Worm (Caenorhabditis elegans) whole organism, young adult: ENCODE measurements around the gene ZK154.6.

ENCODE experiments used
- B0035.1 ChIP-seq: sonication (generic microtip); optimal IDR thresholded peaks from 2 replicates; lab custom pipeline; 2016; ENCODE audit warnings: missing genetic modification characterization, mild to moderate bottlenecking, missing compliant biosample characterization, missing genotype, missing genetic modification reagents
- B0261.1 ChIP-seq: sonication (generic microtip); optimal IDR thresholded peaks from 2 replicates; lab custom pipeline; 2016; ENCODE audit warnings: mild to moderate bottlenecking, missing genetic modification characterization, moderate library complexity, missing compliant biosample characterization
- C06A6.2 ChIP-seq: fragments of 200-800 bp; sonication (Bioruptor generic); conservative IDR thresholded peaks from 2 replicates; pipeline ENCODE4 v1.3.6; 2022; ENCODE audit warnings: missing genetic modification characterization, missing compliant biosample characterization
- F39B2.1 ChIP-seq: fragments of 200-800 bp; sonication (Bioruptor generic); IDR thresholded peaks from 2 replicates; pipeline ENCODE4 v1.3.6; 2022; ENCODE audit warnings: missing genetic modification reagents, missing genetic modification characterization, missing compliant biosample characterization
- F49E8.2 ChIP-seq: sonication (generic microtip); optimal IDR thresholded peaks from 3 replicates; lab custom pipeline; 2017; ENCODE audit warnings: missing genetic modification characterization, mild to moderate bottlenecking, missing compliant biosample characterization, antibody characterized with exemption, moderate library complexity; ENCODE audit not compliant: insufficient read depth
- F52B5.7 ChIP-seq: sonication (generic microtip); optimal IDR thresholded peaks from 2 replicates; lab custom pipeline; 2016; ENCODE audit warnings: mild to moderate bottlenecking, missing genetic modification characterization, missing compliant biosample characterization
- F55B11.4 ChIP-seq: sonication (generic microtip); optimal IDR thresholded peaks from 2 replicates; lab custom pipeline; 2016; ENCODE audit warnings: missing compliant biosample characterization, missing genetic modification characterization, borderline replicate concordance; ENCODE audit not compliant: insufficient read depth
- F57A8.1 ChIP-seq: fragments of 200-800 bp; sonication (Bioruptor generic); optimal IDR thresholded peaks from 2 replicates; lab custom pipeline; 2018; ENCODE audit warnings: mild to moderate bottlenecking, missing genetic modification characterization, moderate library complexity, missing compliant biosample characterization
- F57C9.4 ChIP-seq: sonication (generic microtip); optimal IDR thresholded peaks from 2 replicates; lab custom pipeline; 2017; ENCODE audit warnings: mild to moderate bottlenecking, missing genetic modification characterization, missing compliant biosample characterization
- K11D2.4 ChIP-seq: fragments of 200-800 bp; sonication (Bioruptor generic); IDR thresholded peaks from 2 replicates; pipeline ENCODE4 v1.3.6; 2022; ENCODE audit warnings: missing genetic modification reagents, missing genetic modification characterization, missing compliant biosample characterization
- T26A5.8 ChIP-seq: sonication (generic microtip); optimal IDR thresholded peaks from 2 replicates; lab custom pipeline; 2016; ENCODE audit warnings: missing genetic modification characterization, missing compliant biosample characterization
- Y53G8AR.9 ChIP-seq: fragments of 200-800 bp; sonication (Bioruptor generic); conservative IDR thresholded peaks from 2 replicates; pipeline ENCODE4 v1.3.6; 2022; ENCODE audit warnings: missing genetic modification reagents, missing genetic modification characterization, missing compliant biosample characterization
- Y56A3A.18 ChIP-seq: fragments of 200-800 bp; sonication (Bioruptor generic); IDR thresholded peaks from 2 replicates; pipeline ENCODE4 v1.3.6; 2022; ENCODE audit warnings: missing genetic modification reagents, missing genetic modification characterization, missing compliant biosample characterization
- Y95B8A.8 ChIP-seq: fragments of 200-800 bp; sonication (Bioruptor generic); IDR thresholded peaks from 2 replicates; pipeline ENCODE4 v1.3.6; 2022; ENCODE audit warnings: missing genetic modification reagents, missing genetic modification characterization, missing compliant biosample characterization
- aptf-2 ChIP-seq: fragments of 200-800 bp; sonication (Bioruptor generic); conservative IDR thresholded peaks from 2 replicates; pipeline ENCODE4 v1.3.6; 2022; ENCODE audit warnings: missing genetic modification reagents, missing genetic modification characterization, missing compliant biosample characterization
- athp-1 ChIP-seq: sonication (generic microtip); optimal IDR thresholded peaks from 2 replicates; lab custom pipeline; 2017; ENCODE audit warnings: mild to moderate bottlenecking, missing genetic modification characterization, missing compliant biosample characterization
- bed-1 ChIP-seq: fragments of 200-800 bp; sonication (Bioruptor generic); IDR thresholded peaks from 2 replicates; pipeline ENCODE4 v1.3.6; 2022; ENCODE audit warnings: missing genetic modification reagents, missing genetic modification characterization, missing compliant biosample characterization
- bed-2 ChIP-seq: fragments of 200-800 bp; sonication (Bioruptor generic); IDR thresholded peaks from 2 replicates; pipeline ENCODE4 v1.3.6; 2022; ENCODE audit warnings: missing genetic modification reagents, missing genetic modification characterization, missing compliant biosample characterization
- cebp-1 ChIP-seq, 2 experiments: fragments of 200-800 bp in 1 of 2; sonication (Bioruptor generic) in 1 of 2; sonication (generic microtip) in 1 of 2; IDR thresholded peaks in 1 of 2; optimal IDR thresholded peaks in 1 of 2; 2 replicates each; pipeline versions ENCODE4 v1.3.6 to Lab custom; 2017 to 2022; ENCODE audit warnings: missing compliant biosample characterization in 2 of 2, missing genetic modification characterization in 2 of 2, mild to moderate bottlenecking in 1 of 2, missing genetic modification reagents in 1 of 2, moderate library complexity in 1 of 2
- ceh-27 ChIP-seq: fragments of 200-800 bp; sonication (Bioruptor generic); optimal IDR thresholded peaks from 2 replicates; lab custom pipeline; 2018; ENCODE audit warnings: mild to moderate bottlenecking, missing genetic modification characterization, moderate library complexity, missing compliant biosample characterization
- ceh-40 ChIP-seq: fragments of 200-800 bp; sonication (Bioruptor generic); IDR thresholded peaks from 2 replicates; pipeline ENCODE4 v1.3.6; 2022; ENCODE audit warnings: missing genetic modification characterization, missing compliant biosample characterization
- ceh-91 ChIP-seq: fragments of 200-800 bp; sonication (Bioruptor generic); IDR thresholded peaks from 2 replicates; pipeline ENCODE4 v1.3.6; 2022; ENCODE audit warnings: missing genetic modification reagents, missing genetic modification characterization, missing compliant biosample characterization
- die-1 ChIP-seq: sonication (generic microtip); optimal IDR thresholded peaks from 2 replicates; lab custom pipeline; 2016; ENCODE audit warnings: missing genotype, mild to moderate bottlenecking, missing genetic modification characterization, missing compliant biosample characterization
- egrh-3 ChIP-seq: fragments of 200-800 bp; sonication (Bioruptor generic); IDR thresholded peaks from 2 replicates; pipeline ENCODE4 v1.3.6; 2022; ENCODE audit warnings: missing genetic modification reagents, missing genetic modification characterization, missing compliant biosample characterization
- ekl-4 ChIP-seq: fragments of 200-800 bp; sonication (Bioruptor generic); IDR thresholded peaks from 2 replicates; pipeline ENCODE4 v1.3.6; 2022; ENCODE audit warnings: missing genetic modification reagents, missing genetic modification characterization, missing compliant biosample characterization
- him-1 ChIP-seq: sonication (generic microtip); optimal IDR thresholded peaks from 2 replicates; lab custom pipeline; 2016; ENCODE audit warnings: missing genotype, missing genetic modification reagents, missing genetic modification characterization, missing compliant biosample characterization
- hmg-1.2 ChIP-seq: fragments of 200-800 bp; sonication (Bioruptor generic); IDR thresholded peaks from 2 replicates; pipeline ENCODE4 v1.3.6; 2022; ENCODE audit warnings: missing genetic modification reagents, missing genetic modification characterization, missing compliant biosample characterization
- hmg-20 ChIP-seq: fragments of 200-800 bp; sonication (Bioruptor generic); IDR thresholded peaks from 2 replicates; pipeline ENCODE4 v1.3.6; 2022; ENCODE audit warnings: missing genetic modification reagents, missing genetic modification characterization, missing compliant biosample characterization
- lin-26 ChIP-seq: fragments of 200-800 bp; sonication (Bioruptor generic); IDR thresholded peaks from 2 replicates; pipeline ENCODE4 v1.3.6; 2022; ENCODE audit warnings: missing genetic modification reagents, missing genetic modification characterization, missing compliant biosample characterization
- lin-54 ChIP-seq: fragments of 200-800 bp; sonication (Bioruptor generic); optimal IDR thresholded peaks from 2 replicates; lab custom pipeline; 2018; ENCODE audit warnings: mild to moderate bottlenecking, missing genetic modification characterization, missing compliant biosample characterization
- madf-10 ChIP-seq: sonication (generic microtip); optimal IDR thresholded peaks from 2 replicates; lab custom pipeline; 2016; ENCODE audit warnings: mild to moderate bottlenecking, missing genetic modification characterization, missing compliant biosample characterization
- madf-6 ChIP-seq: fragments of 200-800 bp; sonication (Bioruptor generic); IDR thresholded peaks from 2 replicates; pipeline ENCODE4 v1.3.6; 2022; ENCODE audit warnings: missing genetic modification reagents, missing genetic modification characterization, missing compliant biosample characterization
- mes-4 ChIP-seq: sonication (generic microtip); optimal IDR thresholded peaks from 2 replicates; lab custom pipeline; 2016; ENCODE audit warnings: missing genotype, missing genetic modification characterization, missing compliant biosample characterization
- nhr-179 ChIP-seq: sonication (generic microtip); optimal IDR thresholded peaks from 2 replicates; lab custom pipeline; 2016; ENCODE audit warnings: mild to moderate bottlenecking, missing genetic modification characterization, missing compliant biosample characterization
- nhr-80 ChIP-seq: sonication (generic microtip); optimal IDR thresholded peaks from 2 replicates; lab custom pipeline; 2016; ENCODE audit warnings: missing genetic modification characterization, missing compliant biosample characterization
- pha-4 ChIP-seq: fragments of 150-350 bp; sonication (generic microtip); optimal IDR thresholded peaks from 2 replicates; lab custom pipeline; 2014; ENCODE audit warnings: missing biosample characterization, missing genetic modification reagents, missing genetic modification characterization
- rcor-1 ChIP-seq: fragments of 200-800 bp; sonication (Bioruptor generic); IDR thresholded peaks from 2 replicates; pipeline ENCODE4 v1.3.6; 2022; ENCODE audit warnings: missing genetic modification reagents, missing genetic modification characterization, missing compliant biosample characterization
- rec-8 ChIP-seq, 2 experiments: sonication (generic microtip); optimal IDR thresholded peaks; 2 replicates each; lab custom pipeline; 2016; ENCODE audit warnings: mild to moderate bottlenecking in 2 of 2, missing genetic modification characterization in 2 of 2, missing genetic modification reagents in 2 of 2, missing genotype in 2 of 2, missing biosample characterization in 1 of 2, missing compliant biosample characterization in 1 of 2, moderate library complexity in 1 of 2
- repo-1 ChIP-seq: sonication (generic microtip); optimal IDR thresholded peaks from 2 replicates; lab custom pipeline; 2017; ENCODE audit warnings: mild to moderate bottlenecking, missing genetic modification characterization, missing compliant biosample characterization
- sdz-38 ChIP-seq: sonication (generic microtip); optimal IDR thresholded peaks from 2 replicates; lab custom pipeline; 2016; ENCODE audit warnings: missing genotype, missing genetic modification characterization, missing compliant biosample characterization
- snpc-3.4 ChIP-seq: sonication (generic microtip); optimal IDR thresholded peaks from 2 replicates; lab custom pipeline; 2017; ENCODE audit warnings: missing genetic modification characterization, mild to moderate bottlenecking, missing compliant biosample characterization, antibody characterized with exemption, moderate library complexity, missing genotype, missing genetic modification reagents
- tbp1 ChIP-seq: fragments of 200-800 bp; sonication (Bioruptor generic); optimal IDR thresholded peaks from 2 replicates; lab custom pipeline; 2018; ENCODE audit warnings: mild to moderate bottlenecking, missing genetic modification characterization, missing compliant biosample characterization
- unc-130 ChIP-seq: sonication (generic microtip); optimal IDR thresholded peaks from 2 replicates; lab custom pipeline; 2016; ENCODE audit warnings: missing genetic modification reagents, missing genetic modification characterization, missing compliant biosample characterization
- zim-3 ChIP-seq: sonication (generic microtip); optimal IDR thresholded peaks from 2 replicates; lab custom pipeline; 2017; ENCODE audit warnings: mild to moderate bottlenecking, missing genetic modification characterization, moderate library complexity, missing compliant biosample characterization
- ztf-18 ChIP-seq: sonication (generic microtip); optimal IDR thresholded peaks from 2 replicates; lab custom pipeline; 2016; ENCODE audit warnings: missing genotype, mild to moderate bottlenecking, missing genetic modification characterization, missing compliant biosample characterization
- ztf-25 ChIP-seq: fragments of 200-800 bp; sonication (Bioruptor generic); IDR thresholded peaks from 2 replicates; pipeline ENCODE4 v1.3.6; 2022; ENCODE audit warnings: missing genetic modification reagents, missing genetic modification characterization, missing compliant biosample characterization
- ztf-28 ChIP-seq: fragments of 200-800 bp; sonication (Bioruptor generic); IDR thresholded peaks from 2 replicates; pipeline ENCODE4 v1.3.6; 2022; ENCODE audit warnings: missing genetic modification reagents, missing genetic modification characterization, missing compliant biosample characterization

Gene ZK154.6

ce11 chrX:7794306-7794743 is 962 bp upstream of the ZK154.6 start:
- TF ChIP-seq F57A8.1 (GFP tag; lab: Kevin White, UChicago) (peak; percentile 39), snpc-3.4 (peak; percentile 74), zim-3 (tag; lab: Kevin White, UChicago) (peak; percentile 52), nhr-179 (tag; lab: Kevin White, UChicago) (no peak), lin-54 (peak; percentile 25), Y56A3A.18 (GFP tag; lab: Robert Waterston, UW) (peak; percentile 67; the same call in 1 of the 2 replicates), rec-8 (tag; optimal IDR thresholded peaks at IDR 0.05; lab: Kevin White, UChicago) (peak; percentile 4 to 70), egrh-3 (GFP tag; lab: Robert Waterston, UW) (peak; percentile 25; the same call in 1 of the 2 replicates), pha-4 (no peak), C06A6.2 (no peak), madf-6 (GFP tag; lab: Robert Waterston, UW) (no peak), T26A5.8 (tag; lab: Kevin White, UChicago) (peak; percentile 17), Y53G8AR.9 (no peak), ekl-4 (GFP tag; lab: Robert Waterston, UW) (peak; percentile 63; the same call in 1 of the 2 replicates), B0035.1 (tag; lab: Kevin White, UChicago) (peak; percentile 59), cebp-1 (GFP tag; IDR thresholded peaks at IDR 0.05; lab: Robert Waterston, UW) (peak; percentile 63; the same call in 1 of the 2 replicates), cebp-1 (tag; optimal IDR thresholded peaks at IDR 0.05; lab: Kevin White, UChicago) (peak; percentile 70), sdz-38 (tag; lab: Kevin White, UChicago) (no peak), ceh-27 (GFP tag; lab: Kevin White, UChicago) (peak; percentile 27), bed-1 (GFP tag; lab: Robert Waterston, UW) (0 out of 2 replicates have a peak, but pooled peaks have one; percentile 9), B0261.1 (peak; percentile 91), unc-130 (no peak), rcor-1 (0 out of 2 replicates have a peak, but pooled peaks have one; percentile 26), F49E8.2 (no peak), madf-10 (tag; lab: Kevin White, UChicago) (peak; percentile 62), him-1 (peak; percentile 79), mes-4 (peak; percentile 79), bed-2 (GFP tag; lab: Robert Waterston, UW) (no peak), tbp1 (peak; percentile 89), F55B11.4 (tag; lab: Kevin White, UChicago) (no peak), F39B2.1 (GFP tag; lab: Robert Waterston, UW) (no peak), ztf-25 (peak; percentile 71; the same call in 1 of the 2 replicates), aptf-2 (no peak), die-1 (tag; lab: Kevin White, UChicago) (peak; percentile 92), K11D2.4 (GFP tag; lab: Robert Waterston, UW) (peak; percentile 42; the same call in 1 of the 2 replicates), ztf-28 (GFP tag; lab: Robert Waterston, UW) (0 out of 2 replicates have a peak, but pooled peaks have one; percentile 21), hmg-1.2 (GFP tag; lab: Robert Waterston, UW) (peak; percentile 72), hmg-20 (peak; percentile 17; the same call in 1 of the 2 replicates), F57C9.4 (tag; lab: Kevin White, UChicago) (no peak), ceh-91 (GFP tag; lab: Robert Waterston, UW) (no peak), Y95B8A.8 (no peak), ztf-18 (peak; percentile 62), ceh-40 (GFP tag; lab: Robert Waterston, UW) (peak; percentile 42; the same call in 1 of the 2 replicates), athp-1 (peak; percentile 37), nhr-80 (tag; lab: Kevin White, UChicago) (peak; percentile 18), repo-1 (tag; lab: Kevin White, UChicago) (peak; percentile 70), F52B5.7 (tag; lab: Kevin White, UChicago) (peak; percentile 72), lin-26 (GFP tag; lab: Robert Waterston, UW) (peak; percentile 84)
